Fruit fly (Drosophila melanogaster) whole organism, embryonic: ENCODE data around the gene CG7135.

Source experiments
- Bgb ChIP-seq: fragments of 200-800 bp; sonication (Bioruptor generic); IDR thresholded peaks from 2 replicates; pipeline ENCODE4 v1.3.6; 2022; ENCODE audit warnings: missing biosample characterization, missing genetic modification characterization; ENCODE audit not compliant: partially characterized antibody
- CG10267 ChIP-seq: fragments of 200-800 bp; sonication (Bioruptor generic); optimal IDR thresholded peaks from 2 replicates; lab custom pipeline; 2018; ENCODE audit warnings: missing biosample characterization, mild to moderate bottlenecking, missing genetic modification characterization, moderate library complexity
- CG11504 ChIP-seq: fragments of 200-800 bp; sonication (Bioruptor generic); optimal IDR thresholded peaks from 3 replicates; lab custom pipeline; 2019; ENCODE audit warnings: missing biosample characterization, mild to moderate bottlenecking, missing genetic modification characterization, moderate library complexity
- CG12236 ChIP-seq: fragments of 200-800 bp; sonication (Bioruptor generic); optimal IDR thresholded peaks from 2 replicates; lab custom pipeline; 2016; ENCODE audit warnings: missing biosample characterization, missing genetic modification characterization
- CG12391 ChIP-seq: fragments of 200-800 bp; sonication (Bioruptor generic); optimal IDR thresholded peaks from 3 replicates; lab custom pipeline; 2018; ENCODE audit warnings: missing biosample characterization, mild to moderate bottlenecking, missing genetic modification characterization, moderate library complexity
- CG13894 ChIP-seq: fragments of 200-800 bp; sonication (Bioruptor generic); optimal IDR thresholded peaks from 3 replicates; lab custom pipeline; 2018; ENCODE audit warnings: missing biosample characterization, mild to moderate bottlenecking, missing genetic modification characterization, moderate library complexity
- CG14441 ChIP-seq: fragments of 200-800 bp; sonication (Bioruptor generic); IDR thresholded peaks from 2 replicates; pipeline ENCODE4 v1.3.6; 2022; ENCODE audit warnings: missing biosample characterization, missing genetic modification characterization
- CG1603 ChIP-seq: fragments of 200-800 bp; sonication (Bioruptor generic); optimal IDR thresholded peaks from 2 replicates; lab custom pipeline; 2019; ENCODE audit warnings: missing biosample characterization, mild to moderate bottlenecking, missing genetic modification characterization, moderate library complexity
- CG16779 ChIP-seq: fragments of 200-800 bp; sonication (Bioruptor generic); IDR thresholded peaks from 2 replicates; pipeline ENCODE4 v1.3.6; 2022; ENCODE audit warnings: missing biosample characterization, missing genetic modification characterization
- CG18599 ChIP-seq: fragments of 200-800 bp; sonication (Bioruptor generic); optimal IDR thresholded peaks from 3 replicates; lab custom pipeline; 2017; ENCODE audit warnings: missing biosample characterization, missing genetic modification characterization, mild to moderate bottlenecking, moderate library complexity, missing genetic modification reagents
- CG2678 ChIP-seq: fragments of 200-800 bp; sonication (Bioruptor generic); optimal IDR thresholded peaks from 3 replicates; lab custom pipeline; 2019; ENCODE audit warnings: missing biosample characterization, mild to moderate bottlenecking, missing genetic modification characterization, moderate library complexity
- CG3281 ChIP-seq: fragments of 200-800 bp; sonication (Bioruptor generic); optimal IDR thresholded peaks from 3 replicates; lab custom pipeline; 2017; ENCODE audit warnings: missing biosample characterization, mild to moderate bottlenecking, missing genetic modification characterization
- CG42726 ChIP-seq: fragments of 200-800 bp; sonication (Bioruptor generic); IDR thresholded peaks from 2 replicates; pipeline ENCODE4 v1.3.6; 2022; ENCODE audit warnings: missing biosample characterization, missing genetic modification characterization; ENCODE audit not compliant: partially characterized antibody
- CG7928 ChIP-seq: fragments of 200-800 bp; sonication (Bioruptor generic); optimal IDR thresholded peaks from 2 replicates; lab custom pipeline; 2017; ENCODE audit warnings: missing biosample characterization, mild to moderate bottlenecking, missing genetic modification characterization
- CG8478 ChIP-seq: fragments of >200 bp; optimal IDR thresholded peaks from 2 replicates; lab custom pipeline; 2018
- CG9727 ChIP-seq: fragments of 200-800 bp; sonication (Bioruptor generic); optimal IDR thresholded peaks from 3 replicates; lab custom pipeline; 2017; ENCODE audit warnings: missing biosample characterization, mild to moderate bottlenecking, missing genetic modification characterization
- CG9817 ChIP-seq: fragments of 200-800 bp; sonication (Bioruptor generic); optimal IDR thresholded peaks from 2 replicates; lab custom pipeline; 2018; ENCODE audit warnings: missing biosample characterization, mild to moderate bottlenecking, missing genetic modification characterization, moderate library complexity
- CG9876 ChIP-seq: fragments of 200-800 bp; sonication (Bioruptor generic); optimal IDR thresholded peaks from 2 replicates; lab custom pipeline; 2016; ENCODE audit warnings: missing biosample characterization, missing genetic modification characterization
- Gug ChIP-seq: fragments of 200-800 bp; sonication (Bioruptor generic); IDR thresholded peaks from 4 replicates; pipeline ENCODE4 v1.3.6; 2022; ENCODE audit warnings: missing biosample characterization, missing genetic modification characterization
- H2.0 ChIP-seq: fragments of 200-800 bp; sonication (Bioruptor generic); IDR thresholded peaks from 2 replicates; pipeline ENCODE4 v1.3.6; 2022; ENCODE audit warnings: missing biosample characterization, missing genetic modification characterization
- Scr ChIP-seq: fragments of 200-800 bp; sonication (Bioruptor generic); IDR thresholded peaks from 2 replicates; pipeline ENCODE4 v1.3.6; 2022; ENCODE audit warnings: missing biosample characterization, missing genetic modification characterization; ENCODE audit not compliant: partially characterized antibody
- Sox100B ChIP-seq: fragments of 200-800 bp; sonication (Bioruptor generic); optimal IDR thresholded peaks from 3 replicates; lab custom pipeline; 2018; ENCODE audit warnings: missing biosample characterization, mild to moderate bottlenecking, missing genetic modification characterization
- Xbp1 ChIP-seq: fragments of 200-800 bp; sonication (Bioruptor generic); optimal IDR thresholded peaks from 3 replicates; lab custom pipeline; 2016; ENCODE audit warnings: missing biosample characterization, mild to moderate bottlenecking, missing genetic modification characterization
- abd-A ChIP-seq: fragments of 200-800 bp; sonication (Bioruptor generic); optimal IDR thresholded peaks from 3 replicates; lab custom pipeline; 2019; ENCODE audit warnings: missing biosample characterization, mild to moderate bottlenecking, missing genetic modification characterization, moderate library complexity
- ap ChIP-seq: fragments of 200-800 bp; sonication (Bioruptor generic); IDR thresholded peaks from 2 replicates; pipeline ENCODE4 v1.3.6; 2022; ENCODE audit warnings: missing biosample characterization, missing genetic modification characterization
- ato ChIP-seq: fragments of 200-800 bp; sonication (Bioruptor generic); IDR thresholded peaks from 2 replicates; pipeline ENCODE4 v1.3.6; 2022; ENCODE audit warnings: missing biosample characterization, missing genetic modification characterization; ENCODE audit not compliant: partially characterized antibody
- bsh ChIP-seq, 2 experiments: fragments of 200-800 bp; sonication (Bioruptor generic); optimal IDR thresholded peaks; 2 replicates each; lab custom pipeline; 2017 to 2018; ENCODE audit warnings: mild to moderate bottlenecking in 2 of 2, missing biosample characterization in 2 of 2, missing genetic modification characterization in 2 of 2, moderate library complexity in 1 of 2
- crol ChIP-seq: fragments of 200-800 bp; sonication (Bioruptor generic); IDR thresholded peaks from 2 replicates; pipeline ENCODE4 v1.3.6; 2022; ENCODE audit warnings: missing biosample characterization, missing genetic modification characterization
- ewg ChIP-seq: fragments of 200-800 bp; sonication (Bioruptor generic); optimal IDR thresholded peaks from 3 replicates; lab custom pipeline; 2017; ENCODE audit warnings: mild to moderate bottlenecking, missing biosample characterization, missing genetic modification reagents, missing genetic modification characterization
- fd102C ChIP-seq: fragments of 200-800 bp; sonication (Bioruptor generic); optimal IDR thresholded peaks from 2 replicates; lab custom pipeline; 2018; ENCODE audit warnings: missing biosample characterization, mild to moderate bottlenecking, missing genetic modification characterization, moderate library complexity
- ind ChIP-seq: fragments of 200-800 bp; sonication (Bioruptor generic); optimal IDR thresholded peaks from 3 replicates; lab custom pipeline; 2016; ENCODE audit warnings: missing biosample characterization, missing genetic modification characterization
- kah ChIP-seq: fragments of 200-800 bp; sonication (Bioruptor generic); optimal IDR thresholded peaks from 2 replicates; lab custom pipeline; 2018; ENCODE audit warnings: missing biosample characterization, mild to moderate bottlenecking, missing genetic modification characterization
- klu ChIP-seq: fragments of 200-800 bp; sonication (Bioruptor generic); IDR thresholded peaks from 2 replicates; pipeline ENCODE4 v1.3.6; 2022; ENCODE audit warnings: missing biosample characterization, missing genetic modification characterization
- lilli ChIP-seq: fragments of 200-800 bp; sonication (Bioruptor generic); optimal IDR thresholded peaks from 3 replicates; lab custom pipeline; 2016; ENCODE audit warnings: missing biosample characterization, missing genetic modification characterization
- phol ChIP-seq: fragments of 200-800 bp; sonication (Bioruptor generic); optimal IDR thresholded peaks from 3 replicates; lab custom pipeline; 2018; ENCODE audit warnings: missing biosample characterization, mild to moderate bottlenecking, missing genetic modification characterization, moderate library complexity
- prd ChIP-seq, 3 experiments: fragments of >200 bp in 2 of 3; fragments of 200-800 bp in 1 of 3; sonication (Bioruptor generic) in 1 of 3; optimal IDR thresholded peaks in 2 of 3; IDR thresholded peaks in 1 of 3; 2 replicates in 2 of 3; 3 replicates in 1 of 3; pipeline versions ENCODE4 v1.3.6 to Lab custom; 2017 to 2022; ENCODE audit warnings: missing biosample characterization in 1 of 3, missing genetic modification characterization in 1 of 3
- sd ChIP-seq: fragments of 200-800 bp; sonication (Bioruptor generic); optimal IDR thresholded peaks from 3 replicates; lab custom pipeline; 2018; ENCODE audit warnings: missing biosample characterization, mild to moderate bottlenecking, missing genetic modification characterization, moderate library complexity
- usp ChIP-seq: fragments of >200 bp; optimal IDR thresholded peaks from 2 replicates; lab custom pipeline; 2017; ENCODE audit warnings: missing biosample characterization, missing genetic modification characterization

The CG7135 gene

dm6 chrX:18140932-18141587, 37.6 kb downstream of the CG7135 start (continued):
- TF ChIP-seq Sox100B (GFP tag; lab: Kevin White, UChicago) (peak; percentile 6), CG18599 (peak; percentile 47), ind (GFP tag; lab: Kevin White, UChicago) (peak; percentile 0), ewg (no peak), CG9817 (tag; lab: Kevin White, UChicago) (peak; percentile 12), CG3281 (peak; percentile 11), phol (peak; percentile 32), Scr (no peak), fd102C (GFP tag; lab: Kevin White, UChicago) (no peak), CG1603 (peak; percentile 35), usp (GFP tag; lab: Kevin White, UChicago) (no peak), lilli (peak; percentile 10), Xbp1 (GFP tag; lab: Kevin White, UChicago) (peak; percentile 12), CG11504 (tag; lab: Kevin White, UChicago) (peak; percentile 50), CG7928 (GFP tag; lab: Kevin White, UChicago) (no peak), ato (no peak), bsh (GFP tag; optimal IDR thresholded peaks at IDR 0.05; lab: Kevin White, UChicago) (peak in 1 of 2 experiments; percentile 22), Gug (GFP tag; lab: Robert Waterston, UW) (peak; percentile 10; the same call in 1 of the 4 replicates), CG9727 (peak; percentile 29), prd (optimal IDR thresholded peaks at IDR 0.05; lab: Kevin White, UChicago) (no peak), prd (GFP tag; IDR thresholded peaks at IDR 0.05; lab: Robert Waterston, UW) (peak; percentile 26; the same call in 1 of the 3 replicates), klu (GFP tag; lab: Robert Waterston, UW) (peak; percentile 19; the same call in 1 of the 2 replicates), CG2678 (tag; lab: Kevin White, UChicago) (peak; percentile 42)

dm6 chrX:18149292-18149691, 45.8 kb downstream of the CG7135 start:
- TF ChIP-seq abd-A (tag; lab: Kevin White, UChicago) (peak; percentile 51), CG13894 (tag; lab: Kevin White, UChicago) (peak; percentile 54), CG42726 (GFP tag; lab: Robert Waterston, UW) (no peak), kah (no peak), CG12236 (GFP tag; lab: Kevin White, UChicago) (no peak), CG9876 (GFP tag; lab: Kevin White, UChicago) (no peak)

- TF ChIP-seq sd (tag; lab: Kevin White, UChicago) (peak; percentile 54), crol (peak; percentile 52), Bgb (GFP tag; lab: Robert Waterston, UW) (no peak), abd-A (tag; lab: Kevin White, UChicago) (peak; percentile 36), CG8478 (lab: Kevin White, UChicago) (no peak), CG10267 (tag; lab: Kevin White, UChicago) (no peak), CG16779 (no peak), H2.0 (GFP tag; lab: Robert Waterston, UW) (no peak), ap (GFP tag; lab: Robert Waterston, UW) (no peak), CG14441 (GFP tag; lab: Robert Waterston, UW) (no peak), CG12391 (tag; lab: Kevin White, UChicago) (no peak)
Measured at dm6 chrX:18151323-18151722, 47.9 kb downstream of the CG7135 start.
